Worm (Caenorhabditis elegans): Measurements from ENCODE around the gene plp-2.

DNA sequence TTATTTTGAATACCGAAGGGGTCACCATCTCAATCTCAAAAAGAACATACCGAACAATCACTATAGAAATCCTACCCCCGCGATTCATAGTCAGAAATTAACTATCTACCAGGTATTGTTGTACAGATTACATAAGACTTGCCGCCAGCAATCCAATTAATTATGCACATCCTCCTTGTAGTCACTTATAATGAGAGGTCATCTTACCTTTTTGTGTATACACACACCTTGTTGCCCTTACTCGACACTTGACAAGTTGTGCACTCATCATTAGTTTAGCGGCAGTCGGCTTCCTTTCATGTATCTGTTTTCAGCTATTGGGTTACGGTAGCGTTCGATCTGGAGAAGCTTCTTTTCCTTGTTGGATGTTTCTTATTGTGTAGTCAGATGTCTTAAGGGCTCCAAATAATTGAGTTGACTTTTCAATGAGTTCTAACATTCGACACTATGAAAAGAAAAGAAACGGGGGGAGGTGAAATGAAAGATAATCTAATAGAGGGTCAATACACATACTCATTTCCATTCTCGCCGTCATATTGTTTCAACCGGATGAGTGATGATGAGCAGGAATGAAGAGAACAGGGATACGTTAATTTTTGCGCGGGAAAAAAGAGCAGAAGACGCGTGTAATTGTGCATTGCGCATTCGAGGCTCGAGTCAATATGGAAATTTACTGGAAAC lies 23.1 kb downstream of the plp-2 start:
- TF ChIP-seq dpff-1 (tag; optimal IDR thresholded peaks at IDR 0.05) (no peak), dpl-1 (GFP tag; optimal IDR thresholded peaks at IDR 0.05) (no peak), C17E4.6 (GFP tag; IDR thresholded peaks at IDR 0.05) (no peak), sdz-38 (tag; optimal IDR thresholded peaks at IDR 0.05) (no peak), bed-1 (GFP tag; IDR thresholded peaks at IDR 0.05) (no peak), nhr-179 (tag; optimal IDR thresholded peaks at IDR 0.05) (no peak), ztf-25 (GFP tag; IDR thresholded peaks at IDR 0.05) (no peak), ceh-40 (GFP tag; IDR thresholded peaks at IDR 0.05) (no peak), lsl-1 (GFP tag; optimal IDR thresholded peaks at IDR 0.05) (no peak), rec-8 (tag; optimal IDR thresholded peaks at IDR 0.05) (no peak)

All from whole organism, young adult.